Worm (Caenorhabditis elegans): ENCODE results near the gene clec-255.
A peak's percentile ranks its signal among the peaks of the same experiment; 100 is the strongest.

The clec-255 gene

DNA sequence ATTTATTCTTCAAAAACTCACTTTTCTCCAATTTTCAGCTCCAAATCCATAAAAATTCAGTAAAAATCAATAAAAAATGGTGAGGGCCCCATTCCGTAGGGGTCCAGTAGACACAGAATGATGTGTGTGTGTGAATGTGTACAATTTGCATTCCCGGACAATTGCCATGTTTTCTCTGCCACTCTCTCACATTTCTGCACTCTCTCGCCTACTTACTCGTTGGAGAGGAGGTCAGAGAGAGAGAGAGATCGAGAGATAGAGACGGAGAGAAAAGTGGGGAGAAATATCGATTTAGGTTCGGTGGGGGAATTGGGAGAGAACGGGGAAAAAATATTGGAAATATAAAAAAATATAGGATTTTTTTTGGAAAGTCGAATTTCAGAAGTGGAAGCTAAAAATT is 46.9 kb downstream of the clec-255 start (continued):
- TF ChIP-seq xbp-1 (tag; optimal IDR thresholded peaks at IDR 0.05) (peak; percentile 87), zip-4 (GFP tag; optimal IDR thresholded peaks at IDR 0.05) (no peak), pag-3 (tag; optimal IDR thresholded peaks at IDR 0.05; ENCODE audit: borderline replicate concordance, insufficient read depth) (no peak), egl-13 (tag; optimal IDR thresholded peaks at IDR 0.05) (no peak), elt-3 (tag; optimal IDR thresholded peaks at IDR 0.05) (peak in 1 of 6 experiments; percentile 38), lin-15B (tag; optimal IDR thresholded peaks at IDR 0.05) (peak; percentile 25), ceh-82 (tag; optimal IDR thresholded peaks at IDR 0.05) (peak; percentile 75 to 90 (median 85)), ceh-8 (GFP tag; optimal IDR thresholded peaks at IDR 0.05) (no peak), dpl-1 (GFP tag; optimal IDR thresholded peaks at IDR 0.05) (peak; percentile 66 to 78 (median 73)), nhr-237 (tag; optimal IDR thresholded peaks at IDR 0.05) (peak; percentile 80), C16A3.4 (tag; optimal IDR thresholded peaks at IDR 0.05) (peak; percentile 47), tlp-1 (tag; optimal IDR thresholded peaks at IDR 0.05) (no peak), sptf-1 (tag; optimal IDR thresholded peaks at IDR 0.05) (no peak), ztf-11 (tag; optimal IDR thresholded peaks at IDR 0.05) (peak in 1 of 2 experiments; percentile 72), snu-23 (GFP tag; optimal IDR thresholded peaks at IDR 0.05) (peak; percentile 94), Y116A8C.19 (tag; optimal IDR thresholded peaks at IDR 0.05; ENCODE audit: borderline replicate concordance) (no peak), pax-3 (tag; optimal IDR thresholded peaks at IDR 0.05) (no peak), lsy-2 (tag; optimal IDR thresholded peaks at IDR 0.05) (peak; percentile 90 to 92), ama-1 (optimal IDR thresholded peaks at IDR 0.05) (no peak), elt-2 (tag; optimal IDR thresholded peaks at IDR 0.05) (peak; percentile 35), mdl-1 (tag; optimal IDR thresholded peaks at IDR 0.05) (peak in 1 of 2 experiments; percentile 66), ceh-63 (GFP tag; optimal IDR thresholded peaks at IDR 0.05) (peak; percentile 39), nhr-20 (tag; optimal IDR thresholded peaks at IDR 0.05) (peak; percentile 78), efl-3 (GFP tag; optimal IDR thresholded peaks at IDR 0.05) (no peak), nhr-71 (tag; optimal IDR thresholded peaks at IDR 0.05) (peak; percentile 95), skn-1 (tag; optimal IDR thresholded peaks at IDR 0.05) (peak; percentile 64), mab-9 (GFP tag; IDR thresholded peaks at IDR 0.05) (no peak), hpl-2 (GFP tag; optimal IDR thresholded peaks at IDR 0.05) (no peak), unc-98 (GFP tag; IDR thresholded peaks at IDR 0.05) (no peak), ets-5 (GFP tag; IDR thresholded peaks at IDR 0.05) (no peak), zag-1 (tag; optimal IDR thresholded peaks at IDR 0.05) (peak; percentile 5), nhr-19 (GFP tag; conservative IDR thresholded peaks at IDR 0.05) (peak; percentile 90), nhr-85 (tag) (peak; percentile 94), nhr-28 (tag; optimal IDR thresholded peaks at IDR 0.05) (no peak), nhr-11 (tag; optimal IDR thresholded peaks at IDR 0.05) (peak; percentile 68), nhr-76 (tag; optimal IDR thresholded peaks at IDR 0.05) (no peak), ceh-88 (GFP tag; IDR thresholded peaks at IDR 0.05) (no peak), rnt-1 (tag; optimal IDR thresholded peaks at IDR 0.05) (no peak), snpc-4 (tag; optimal IDR thresholded peaks at IDR 0.05) (peak; percentile 86), blmp-1 (tag; optimal IDR thresholded peaks at IDR 0.05) (peak; percentile 11), tbx-2 (tag; optimal IDR thresholded peaks at IDR 0.05) (peak; percentile 93), hlh-17 (GFP tag; optimal IDR thresholded peaks at IDR 0.05; ENCODE audit: borderline replicate concordance) (no peak), nhr-12 (tag; optimal IDR thresholded peaks at IDR 0.05) (no peak), fkh-8 (tag; optimal IDR thresholded peaks at IDR 0.05) (no peak), swsn-7 (tag; optimal IDR thresholded peaks at IDR 0.05) (peak; percentile 95), ceh-90 (tag; optimal IDR thresholded peaks at IDR 0.05) (peak; percentile 13)

Measured in whole organism, L1 larva.